Worm (Caenorhabditis elegans) whole organism, L1 larva: ENCODE measurements around the gene Y48E1B.17.

Source experiments
- ama-1 ChIP-seq: fragments of 150-350 bp; optimal IDR thresholded peaks from 2 replicates; lab custom pipeline; 2014
- ceh-82 ChIP-seq, 3 experiments: fragments of 150-350 bp in 1 of 3; sonication (generic microtip) in 2 of 3; optimal IDR thresholded peaks; 2 replicates each; lab custom pipeline; 2014 to 2017; ENCODE audit warnings: missing biosample characterization in 3 of 3, missing genetic modification characterization in 3 of 3
- dsc-1 ChIP-seq: sonication (generic microtip); optimal IDR thresholded peaks from 2 replicates; lab custom pipeline; 2016; ENCODE audit warnings: mild to moderate bottlenecking, missing genetic modification characterization, missing compliant biosample characterization
- fkh-4 ChIP-seq: sonication (generic microtip); optimal IDR thresholded peaks from 2 replicates; lab custom pipeline; 2016; ENCODE audit warnings: missing compliant biosample characterization, missing genetic modification characterization, borderline replicate concordance
- fos-1 ChIP-seq: fragments of 150-350 bp; optimal IDR thresholded peaks from 2 replicates; lab custom pipeline; 2014; ENCODE audit warnings: missing biosample characterization, missing genetic modification characterization
- lsy-2 ChIP-seq, 2 experiments: fragments of 150-350 bp; optimal IDR thresholded peaks; 2 replicates each; lab custom pipeline; 2014; ENCODE audit warnings: missing biosample characterization in 2 of 2, missing genetic modification characterization in 2 of 2
- mdl-1 ChIP-seq, 2 experiments: fragments of 150-350 bp; optimal IDR thresholded peaks; 2 replicates each; lab custom pipeline; 2014 to 2017; ENCODE audit warnings: missing biosample characterization in 2 of 2, missing genetic modification characterization in 2 of 2, inconsistent platforms in 1 of 2
- nhr-28 ChIP-seq: fragments of 150-350 bp; optimal IDR thresholded peaks from 2 replicates; lab custom pipeline; 2014; ENCODE audit warnings: missing biosample characterization, missing genetic modification characterization
- snpc-4 ChIP-seq: fragments of 150-350 bp; optimal IDR thresholded peaks from 2 replicates; lab custom pipeline; 2014; ENCODE audit warnings: missing biosample characterization, missing genetic modification characterization
- tbx-2 ChIP-seq: sonication (generic microtip); optimal IDR thresholded peaks from 2 replicates; lab custom pipeline; 2016; ENCODE audit warnings: missing genetic modification characterization, missing compliant biosample characterization
- zip-4 ChIP-seq: fragments of 200-800 bp; sonication (Bioruptor generic); optimal IDR thresholded peaks from 2 replicates; lab custom pipeline; 2018; ENCODE audit warnings: mild to moderate bottlenecking, missing genetic modification characterization, moderate library complexity, missing compliant biosample characterization
- ztf-11 ChIP-seq, 2 experiments: sonication (generic microtip); optimal IDR thresholded peaks; 2 replicates each; lab custom pipeline; 2016 to 2017; ENCODE audit warnings: missing genetic modification characterization in 2 of 2, missing biosample characterization in 1 of 2, missing compliant biosample characterization in 1 of 2
- ztf-4 ChIP-seq: fragments of 150-350 bp; optimal IDR thresholded peaks from 2 replicates; lab custom pipeline; 2014; ENCODE audit warnings: missing biosample characterization, missing genetic modification characterization

ce11 chrII:13574395-13574794 lies 33.5 kb upstream of the Y48E1B.17 start:
- TF ChIP-seq nhr-28 (tag; lab: Kevin White, UChicago) (no peak), tbx-2 (tag; lab: Kevin White, UChicago) (no peak), snpc-4 (no peak), mdl-1 (tag; optimal IDR thresholded peaks at IDR 0.05; lab: Kevin White, UChicago) (no peak), fos-1 (tag; lab: Kevin White, UChicago) (no peak), fkh-4 (tag; lab: Kevin White, UChicago) (no peak), dsc-1 (tag; lab: Kevin White, UChicago) (no peak), ama-1 (no peak), ztf-11 (tag; optimal IDR thresholded peaks at IDR 0.05; lab: Kevin White, UChicago) (no peak), lsy-2 (tag; optimal IDR thresholded peaks at IDR 0.05; lab: Kevin White, UChicago) (no peak), ceh-82 (tag; optimal IDR thresholded peaks at IDR 0.05; lab: Kevin White, UChicago) (no peak), ztf-4 (tag; lab: Kevin White, UChicago) (no peak), zip-4 (GFP tag; lab: Kevin White, UChicago) (no peak)
